Worm (Caenorhabditis elegans) whole organism, late embryonic: ENCODE data around the gene jud-4.

Experiments
- F13H6.1 ChIP-seq: sonication (generic microtip); optimal IDR thresholded peaks from 2 replicates; lab custom pipeline; 2016; ENCODE audit warnings: missing genetic modification characterization, missing compliant biosample characterization
- T23F11.4 ChIP-seq: fragments of 200-800 bp; sonication (Bioruptor generic); optimal IDR thresholded peaks from 2 replicates; lab custom pipeline; 2018; ENCODE audit warnings: mild to moderate bottlenecking, missing genetic modification characterization, missing compliant biosample characterization
- ama-1 ChIP-seq: fragments of 150-350 bp; optimal IDR thresholded peaks from 2 replicates; lab custom pipeline; 2014
- ceh-14 ChIP-seq: sonication (generic microtip); optimal IDR thresholded peaks from 2 replicates; lab custom pipeline; 2016; ENCODE audit warnings: missing genotype, missing genetic modification characterization, missing compliant biosample characterization
- ceh-34 ChIP-seq: sonication (generic microtip); optimal IDR thresholded peaks from 2 replicates; lab custom pipeline; 2016; ENCODE audit warnings: mild to moderate bottlenecking, missing genetic modification characterization, missing compliant biosample characterization
- dve-1 ChIP-seq: sonication (generic microtip); optimal IDR thresholded peaks from 2 replicates; lab custom pipeline; 2017; ENCODE audit warnings: antibody characterized with exemption, mild to moderate bottlenecking, missing genetic modification characterization, missing compliant biosample characterization
- elt-2 ChIP-seq: sonication (generic microtip); optimal IDR thresholded peaks from 2 replicates; lab custom pipeline; 2016; ENCODE audit warnings: missing genetic modification reagents, missing genetic modification characterization, missing compliant biosample characterization
- ets-4 ChIP-seq: sonication (generic microtip); optimal IDR thresholded peaks from 2 replicates; lab custom pipeline; 2016; ENCODE audit warnings: missing genetic modification characterization, missing compliant biosample characterization
- mec-3 ChIP-seq: sonication (generic microtip); optimal IDR thresholded peaks from 2 replicates; lab custom pipeline; 2016; ENCODE audit warnings: borderline replicate concordance, missing genetic modification characterization, missing compliant biosample characterization
- nhr-232 ChIP-seq: sonication (generic microtip); optimal IDR thresholded peaks from 2 replicates; lab custom pipeline; 2016; ENCODE audit warnings: missing genetic modification characterization, missing compliant biosample characterization
- pag-3 ChIP-seq: sonication (generic microtip); optimal IDR thresholded peaks from 2 replicates; lab custom pipeline; 2016; ENCODE audit warnings: missing compliant biosample characterization, missing genetic modification characterization, borderline replicate concordance
- pros-1 ChIP-seq: fragments of 150-350 bp; optimal IDR thresholded peaks from 2 replicates; lab custom pipeline; 2014; ENCODE audit warnings: missing biosample characterization, missing genetic modification reagents, missing genetic modification characterization
- sdc-2 ChIP-seq: sonication (generic microtip); optimal IDR thresholded peaks from 2 replicates; lab custom pipeline; 2016; ENCODE audit warnings: missing genotype, missing genetic modification characterization, missing compliant biosample characterization
- tbx-2 ChIP-seq: sonication (generic microtip); optimal IDR thresholded peaks from 2 replicates; lab custom pipeline; 2016; ENCODE audit warnings: missing genetic modification characterization, missing compliant biosample characterization

DNA sequence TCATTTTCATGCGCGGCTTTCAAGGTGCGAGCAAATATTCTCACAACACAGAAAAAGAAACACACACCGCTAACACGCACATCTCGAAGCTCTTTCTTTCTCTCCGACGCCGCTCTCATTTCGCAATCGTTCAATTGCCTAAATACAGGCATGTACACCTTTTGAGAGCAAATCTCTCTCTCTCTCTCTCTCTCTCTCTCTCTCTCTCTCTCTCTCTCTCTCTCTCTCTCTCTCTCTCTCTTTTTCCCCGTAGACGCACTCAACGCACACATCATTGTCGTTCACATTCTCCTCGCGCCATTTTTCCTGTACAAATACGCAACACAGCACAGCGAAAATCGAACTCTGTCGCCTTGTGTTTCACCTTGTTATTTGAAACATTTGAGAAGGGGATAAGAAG is 4.6 kb upstream of the jud-4 start:
- TF ChIP-seq F13H6.1 (tag; lab: Kevin White, UChicago) (no peak), elt-2 (tag; lab: Kevin White, UChicago) (no peak), ceh-14 (tag; lab: Kevin White, UChicago) (no peak), T23F11.4 (GFP tag; lab: Kevin White, UChicago) (no peak), dve-1 (tag; lab: Kevin White, UChicago) (peak; percentile 11), ama-1 (lab: Kevin White, UChicago) (no peak), mec-3 (no peak), ceh-34 (no peak), nhr-232 (tag; lab: Kevin White, UChicago) (no peak), pros-1 (no peak), pag-3 (tag; lab: Kevin White, UChicago) (no peak), tbx-2 (tag; lab: Kevin White, UChicago) (no peak), ets-4 (no peak), sdc-2 (tag; lab: Kevin White, UChicago) (no peak)
